Worm (Caenorhabditis elegans): Measurements from ENCODE around the gene sra-28.

Gene sra-28

DNA sequence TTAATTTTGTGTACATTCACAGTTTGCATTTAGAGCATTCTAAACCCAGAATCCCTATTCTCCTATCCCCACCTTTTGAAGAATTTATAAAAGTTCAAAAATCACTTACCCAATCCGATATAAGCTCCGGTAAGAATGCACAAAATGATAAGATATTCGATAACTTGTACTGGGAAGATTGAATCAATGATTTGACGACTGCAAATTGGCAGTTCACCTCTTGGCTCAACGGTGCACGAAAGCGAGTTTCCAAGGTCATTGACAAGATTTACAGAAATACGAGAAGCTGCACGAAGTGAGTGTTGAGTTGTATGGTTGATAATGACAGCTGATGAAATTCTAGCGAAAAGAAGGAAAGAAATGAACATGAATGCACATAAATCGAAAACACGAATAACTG is 13.3 kb downstream of the sra-28 start:
- TF ChIP-seq C08G9.2 (tag; optimal IDR thresholded peaks at IDR 0.05) (no peak), ceh-22 (tag; optimal IDR thresholded peaks at IDR 0.05) (no peak), fkh-6 (tag; optimal IDR thresholded peaks at IDR 0.05) (no peak), dmd-4 (tag; optimal IDR thresholded peaks at IDR 0.05; ENCODE audit: borderline replicate concordance) (no peak), ceh-45 (GFP tag; IDR thresholded peaks at IDR 0.05) (no peak), pat-9 (tag; optimal IDR thresholded peaks at IDR 0.05) (no peak), syd-9 (tag; optimal IDR thresholded peaks at IDR 0.05) (no peak), ahr-1 (tag; optimal IDR thresholded peaks at IDR 0.05) (no peak), ztf-16 (tag; optimal IDR thresholded peaks at IDR 0.05) (no peak)

DNA sequence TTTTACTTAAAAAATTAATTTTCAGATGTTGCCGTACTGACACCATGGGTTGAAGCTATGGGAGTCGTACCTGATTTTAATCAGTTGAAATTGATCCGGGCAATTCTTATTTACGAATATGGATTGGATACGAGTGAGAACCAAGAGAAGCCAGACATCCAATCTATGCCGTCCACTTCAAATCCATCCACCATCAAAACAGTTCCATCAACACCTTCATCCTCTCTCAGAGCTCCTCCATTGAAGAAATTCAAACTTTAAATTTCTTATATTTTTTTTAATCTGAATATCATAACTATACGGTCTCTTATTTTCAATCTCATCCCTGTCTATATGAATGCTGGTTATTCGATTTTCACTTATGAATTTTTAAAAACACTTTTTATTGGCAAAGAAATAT is 14.7 kb downstream of the sra-28 start:
- TF ChIP-seq hlh-13 (GFP tag; optimal IDR thresholded peaks at IDR 0.05) (no peak), dmd-4 (tag; optimal IDR thresholded peaks at IDR 0.05; ENCODE audit: borderline replicate concordance) (no peak), unc-42 (tag; optimal IDR thresholded peaks at IDR 0.05) (no peak), elt-4 (tag; optimal IDR thresholded peaks at IDR 0.05) (no peak), nhr-232 (tag; optimal IDR thresholded peaks at IDR 0.05) (no peak), C38D4.7 (GFP tag; optimal IDR thresholded peaks at IDR 0.05) (no peak)

DNA sequence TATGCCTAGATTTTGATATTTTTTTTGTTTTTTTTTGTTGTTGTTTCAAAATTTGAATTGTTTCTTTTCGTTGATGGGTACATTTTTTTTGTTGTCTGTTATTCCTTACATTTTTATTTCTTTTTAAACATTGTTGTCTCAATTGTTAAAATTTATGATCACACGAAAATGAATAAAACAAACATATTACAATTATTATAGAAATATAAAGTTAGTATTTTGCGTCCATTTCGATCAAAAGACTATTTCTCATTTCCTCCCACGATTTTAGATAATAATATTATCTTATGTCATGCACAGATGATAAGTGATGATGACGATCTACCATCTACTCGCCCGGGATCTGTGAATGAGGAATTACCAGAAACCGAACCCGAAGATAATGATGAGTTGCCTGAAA is 18.9 kb downstream of the sra-28 start, which contains the start of gene wrn-1:
TSS of gene wrn-1 (plus strand) at position 301 of the 400 bp plus-strand sequence.
- TF ChIP-seq che-1 (tag; optimal IDR thresholded peaks at IDR 0.05) (no peak), pha-4 (tag; optimal IDR thresholded peaks at IDR 0.05) (no peak), syd-9 (tag; optimal IDR thresholded peaks at IDR 0.05) (no peak), ets-4 (tag; optimal IDR thresholded peaks at IDR 0.05) (no peak), rnt-1 (tag; optimal IDR thresholded peaks at IDR 0.05) (no peak), ceh-14 (tag; optimal IDR thresholded peaks at IDR 0.05) (no peak), tbx-2 (tag; optimal IDR thresholded peaks at IDR 0.05) (no peak), nhr-232 (tag; optimal IDR thresholded peaks at IDR 0.05) (no peak), hlh-6 (tag; optimal IDR thresholded peaks at IDR 0.05) (no peak), hlh-30 (tag; optimal IDR thresholded peaks at IDR 0.05; ENCODE audit: insufficient read depth) (no peak), nhr-11 (tag; optimal IDR thresholded peaks at IDR 0.05) (no peak), npax-4 (tag; optimal IDR thresholded peaks at IDR 0.05) (no peak), K09A11.1 (tag; optimal IDR thresholded peaks at IDR 0.05; ENCODE audit: insufficient read depth) (no peak), unc-55 (GFP tag; optimal IDR thresholded peaks at IDR 0.05) (no peak), ztf-16 (tag; optimal IDR thresholded peaks at IDR 0.05) (no peak), ama-1 (optimal IDR thresholded peaks at IDR 0.05) (no peak)

DNA sequence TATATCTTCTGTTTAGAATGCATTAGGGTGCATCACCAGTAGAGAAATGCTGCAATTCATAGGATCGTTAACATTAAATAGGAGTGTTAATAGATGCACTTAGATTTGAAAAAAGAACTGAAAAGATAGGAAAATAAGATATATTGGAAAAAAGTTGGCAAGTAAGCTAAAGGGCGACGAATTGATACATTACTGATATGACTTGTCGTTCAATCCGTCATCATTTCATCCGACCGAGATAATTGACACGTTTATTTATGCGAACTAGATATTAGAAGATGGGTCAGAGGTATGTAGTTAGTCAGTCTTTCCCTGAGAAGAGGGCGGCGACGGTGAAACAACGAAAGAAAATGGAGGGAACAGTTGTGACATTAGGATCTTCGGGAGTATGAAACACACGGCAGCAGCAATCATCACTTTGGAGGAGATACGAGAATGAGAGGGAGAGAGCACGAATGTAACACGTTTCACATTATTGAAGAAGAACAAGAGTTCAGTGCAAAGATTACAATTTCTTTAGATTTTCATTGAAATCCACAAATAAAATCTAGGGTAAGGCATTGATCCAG is 28.7 kb downstream of the sra-28 start, which contains the start of gene lron-15:
TSS of gene lron-15 (minus strand) at position 51 of the 569 bp plus-strand sequence.
- TF ChIP-seq rnt-1 (tag; optimal IDR thresholded peaks at IDR 0.05) = peak; percentile 21
- TF ChIP-seq unc-55 (GFP tag; optimal IDR thresholded peaks at IDR 0.05) = peak; percentile 50
- no peak for TF ChIP-seq ttx-3 (tag; optimal IDR thresholded peaks at IDR 0.05)

DNA sequence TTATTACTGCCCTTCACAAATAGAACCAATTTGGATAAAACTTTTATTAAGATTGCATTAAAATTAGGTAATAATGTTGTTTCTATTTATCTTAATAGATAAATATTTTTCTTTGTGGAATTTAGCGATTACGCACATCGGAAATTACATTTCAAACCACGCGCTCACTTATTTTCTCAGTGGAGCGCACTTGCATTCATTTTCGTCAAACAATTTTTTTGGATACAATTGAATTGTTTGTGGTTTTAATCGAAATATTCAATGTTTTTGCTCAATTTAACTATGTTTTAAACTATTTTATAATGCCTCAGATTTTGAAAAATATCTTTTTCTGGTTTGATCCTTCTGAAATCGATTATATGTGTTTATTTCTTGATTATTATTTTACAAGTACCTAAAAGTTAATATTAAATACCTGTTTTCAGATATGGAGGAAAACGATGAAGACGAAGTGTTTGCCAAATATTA is 37.6 kb downstream of the sra-28 start, which contains the start of gene utp-20:
TSS of gene utp-20 (plus strand) at position 418 of the 468 bp plus-strand sequence.
- TF ChIP-seq elt-2 (tag; optimal IDR thresholded peaks at IDR 0.05) (no peak), ceh-6 (GFP tag; optimal IDR thresholded peaks at IDR 0.05) (no peak), nhr-11 (tag; optimal IDR thresholded peaks at IDR 0.05) (no peak), ceh-30 (tag; optimal IDR thresholded peaks at IDR 0.05) (no peak), ama-1 (optimal IDR thresholded peaks at IDR 0.05) (no peak), ttx-3 (tag; optimal IDR thresholded peaks at IDR 0.05) (no peak), gmeb-2 (tag; optimal IDR thresholded peaks at IDR 0.05) (no peak), zip-5 (tag; optimal IDR thresholded peaks at IDR 0.05) (no peak), ceh-34 (tag; optimal IDR thresholded peaks at IDR 0.05) (no peak), odd-2 (tag; optimal IDR thresholded peaks at IDR 0.05) (no peak), rnt-1 (tag; optimal IDR thresholded peaks at IDR 0.05) (no peak), ceh-31 (tag; optimal IDR thresholded peaks at IDR 0.05) (peak; percentile 26), unc-86 (tag; optimal IDR thresholded peaks at IDR 0.05) (no peak), hlh-30 (tag; optimal IDR thresholded peaks at IDR 0.05; ENCODE audit: insufficient read depth) (peak; percentile 70), nfya-1 (tag; optimal IDR thresholded peaks at IDR 0.05) (peak; percentile 5), mec-3 (tag; optimal IDR thresholded peaks at IDR 0.05; ENCODE audit: borderline replicate concordance) (no peak), npax-4 (tag; optimal IDR thresholded peaks at IDR 0.05) (no peak), ceh-9 (tag; optimal IDR thresholded peaks at IDR 0.05) (no peak), pha-4 (tag; optimal IDR thresholded peaks at IDR 0.05) (no peak), ets-4 (tag; optimal IDR thresholded peaks at IDR 0.05) (no peak), unc-42 (tag; optimal IDR thresholded peaks at IDR 0.05) (peak; percentile 81), syd-9 (tag; optimal IDR thresholded peaks at IDR 0.05) (no peak), nhr-232 (tag; optimal IDR thresholded peaks at IDR 0.05) (no peak), K02D7.2 (tag; optimal IDR thresholded peaks at IDR 0.05) (no peak), ceh-48 (tag; optimal IDR thresholded peaks at IDR 0.05) (no peak)
